Fruit fly (Drosophila melanogaster): ENCODE data around the gene CG32284.

CG32284 gene

DNA sequence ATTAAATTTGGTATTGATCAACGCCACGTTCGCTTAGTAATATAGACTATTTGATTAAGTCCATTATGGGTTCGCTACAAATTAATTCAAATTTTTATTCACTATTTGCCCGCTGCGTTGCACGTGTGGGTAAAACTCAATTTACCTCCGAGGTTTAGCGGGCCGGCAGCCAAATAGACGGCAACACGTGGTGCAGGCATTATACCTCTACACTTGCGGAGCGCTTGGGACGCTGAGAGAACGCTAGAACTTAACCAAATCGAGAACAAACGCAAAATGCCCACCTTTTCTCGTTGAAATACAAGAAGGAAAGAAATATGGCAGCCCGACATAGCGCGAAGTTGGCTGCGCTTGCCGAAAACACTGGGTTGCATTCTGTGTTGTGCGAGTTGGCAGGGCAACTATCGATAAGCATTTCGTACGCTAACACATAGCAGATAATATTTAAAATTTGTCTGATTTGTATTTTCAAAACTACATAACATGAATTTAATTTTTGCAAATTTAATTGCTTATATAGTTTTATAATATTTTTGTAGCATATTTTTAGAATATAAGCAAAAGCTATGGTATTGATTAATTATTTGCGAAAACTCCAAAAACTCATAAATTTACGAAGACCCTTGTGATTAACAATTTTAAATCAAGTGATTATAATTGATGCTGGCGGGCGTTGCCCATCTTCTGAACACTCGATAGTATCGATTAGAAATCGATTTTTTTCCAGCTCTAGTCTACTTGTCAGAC is 36.4 kb downstream of the CG32284 start, which contains the start of the genes RpL28 and eIF1 (continued):
- peak; percentile 84 for TF ChIP-seq ewg (GFP tag; optimal IDR thresholded peaks at IDR 0.05)
- peak; percentile 60; the same call in 1 of the 3 replicates for TF ChIP-seq jigr1 (GFP tag; IDR thresholded peaks at IDR 0.05)
- TF ChIP-seq ro (GFP tag; IDR thresholded peaks at IDR 0.05): peak; percentile 57; the same call in 1 of the 2 replicates
- peak; percentile 32 to 79 for TF ChIP-seq bsh (GFP tag; optimal IDR thresholded peaks at IDR 0.05)
- peak; percentile 85 for TF ChIP-seq CG30020 (tag; optimal IDR thresholded peaks at IDR 0.05)
- peak; percentile 87 for TF ChIP-seq CG11085 (GFP tag; IDR thresholded peaks at IDR 0.05)
- peak; percentile 96 for TF ChIP-seq chm (GFP tag; IDR thresholded peaks at IDR 0.05)
- peak; percentile 92 for TF ChIP-seq CG17186 (GFP tag; optimal IDR thresholded peaks at IDR 0.05)
- peak; percentile 96 for TF ChIP-seq CG17361 (GFP tag; IDR thresholded peaks at IDR 0.05)
- TF ChIP-seq ab (GFP tag; optimal IDR thresholded peaks at IDR 0.05): peak; percentile 69
- TF ChIP-seq YL-1 (GFP tag; optimal IDR thresholded peaks at IDR 0.05): peak; percentile 98
- peak; percentile 89 for TF ChIP-seq crc (GFP tag; optimal IDR thresholded peaks at IDR 0.05)
- TF ChIP-seq odd (GFP tag; optimal IDR thresholded peaks at IDR 0.05): peak; percentile 95
- peak; percentile 85 for TF ChIP-seq CG4854 (GFP tag; optimal IDR thresholded peaks at IDR 0.05)
- TF ChIP-seq CG1602 (GFP tag; optimal IDR thresholded peaks at IDR 0.05): peak; percentile 78
- no peak for TF ChIP-seq CG8478 (optimal IDR thresholded peaks at IDR 0.05)
- TF ChIP-seq grn (GFP tag; optimal IDR thresholded peaks at IDR 0.05): peak; percentile 83
- peak; percentile 85 for TF ChIP-seq CG12236 (GFP tag; optimal IDR thresholded peaks at IDR 0.05)
- peak; percentile 96 for TF ChIP-seq CG12104 (GFP tag; optimal IDR thresholded peaks at IDR 0.05)
- TF ChIP-seq tin (GFP tag; optimal IDR thresholded peaks at IDR 0.05): peak; percentile 91
- peak; percentile 99 for TF ChIP-seq Ets97D (GFP tag; optimal IDR thresholded peaks at IDR 0.05)
- TF ChIP-seq Lim3 (GFP tag; IDR thresholded peaks at IDR 0.05): no peak
- TF ChIP-seq Fer1 (GFP tag; optimal IDR thresholded peaks at IDR 0.05): peak; percentile 90
- peak; percentile 85 for TF ChIP-seq nerfin-1 (tag; optimal IDR thresholded peaks at IDR 0.05)
- peak; percentile 94 for TF ChIP-seq Mad (GFP tag; optimal IDR thresholded peaks at IDR 0.05)
- peak; percentile 83 for TF ChIP-seq TFAM (GFP tag; optimal IDR thresholded peaks at IDR 0.05)
- peak; percentile 84 for TF ChIP-seq CG13894 (tag; optimal IDR thresholded peaks at IDR 0.05)
- TF ChIP-seq CG5180 (GFP tag; optimal IDR thresholded peaks at IDR 0.05): peak; percentile 81
- TF ChIP-seq sc (optimal IDR thresholded peaks at IDR 0.05): no peak
- peak; percentile 92 for TF ChIP-seq sc (GFP tag; optimal IDR thresholded peaks at IDR 0.05)
- TF ChIP-seq CTCF (GFP tag; optimal IDR thresholded peaks at IDR 0.05): peak; percentile 67
- TF ChIP-seq danr (GFP tag; IDR thresholded peaks at IDR 0.05): 0 out of 2 replicates have a peak, but pooled peaks have one; percentile 28
- peak; percentile 81 for TF ChIP-seq B-H1 (GFP tag; IDR thresholded peaks at IDR 0.05)
- peak; percentile 69 for TF ChIP-seq tx (GFP tag; optimal IDR thresholded peaks at IDR 0.05)
- TF ChIP-seq tap (tag; optimal IDR thresholded peaks at IDR 0.05): peak; percentile 33
- TF ChIP-seq CG6654 (GFP tag; optimal IDR thresholded peaks at IDR 0.05): peak; percentile 84
- no peak for TF ChIP-seq fru (optimal IDR thresholded peaks at IDR 0.05)
- TF ChIP-seq CG43689 (GFP tag; IDR thresholded peaks at IDR 0.05): peak; percentile 83
- peak; percentile 48 for TF ChIP-seq CG14667 (GFP tag; IDR thresholded peaks at IDR 0.05)
- no peak for TF ChIP-seq hkb (optimal IDR thresholded peaks at IDR 0.05)
- TF ChIP-seq hkb (GFP tag; IDR thresholded peaks at IDR 0.05): peak; percentile 80
- TF ChIP-seq CG10321 (GFP tag; IDR thresholded peaks at IDR 0.05): peak; percentile 73
- peak; percentile 94 for TF ChIP-seq Rx (GFP tag; IDR thresholded peaks at IDR 0.05)
- peak; percentile 92 for TF ChIP-seq luna (GFP tag; optimal IDR thresholded peaks at IDR 0.05)
- TF ChIP-seq CG10654 (GFP tag; optimal IDR thresholded peaks at IDR 0.05): peak; percentile 93
- no peak for TF ChIP-seq pros (GFP tag; optimal IDR thresholded peaks at IDR 0.05)
- peak; percentile 90 for TF ChIP-seq Atf3 (GFP tag; optimal IDR thresholded peaks at IDR 0.05)
- peak; percentile 71 for TF ChIP-seq CG10979 (tag; optimal IDR thresholded peaks at IDR 0.05)
- peak; percentile 96 for TF ChIP-seq Meics (GFP tag; optimal IDR thresholded peaks at IDR 0.05)
- peak; percentile 94 for TF ChIP-seq CG6813 (GFP tag; optimal IDR thresholded peaks at IDR 0.05)
- TF ChIP-seq prd (optimal IDR thresholded peaks at IDR 0.05): no peak
- peak; percentile 74 for TF ChIP-seq prd (GFP tag; IDR thresholded peaks at IDR 0.05)

Data from whole organism, embryonic.